Fruit fly (Drosophila melanogaster) whole organism, wandering third instar larva: Measurements from ENCODE around the gene Osbp.
A peak's percentile ranks its signal among the peaks of the same experiment; 100 is the strongest.

Source experiments
- Abd-B ChIP-seq: fragments of >200 bp; optimal IDR thresholded peaks from 2 replicates; lab custom pipeline; 2017; ENCODE audit warnings: missing biosample characterization, missing genetic modification characterization
- CG32264 ChIP-seq: fragments of 200-800 bp; sonication (Bioruptor generic); optimal IDR thresholded peaks from 2 replicates; lab custom pipeline; 2016; ENCODE audit warnings: missing biosample characterization, missing genetic modification characterization
- CG9705 ChIP-seq: fragments of 200-800 bp; sonication (Bioruptor generic); optimal IDR thresholded peaks from 2 replicates; lab custom pipeline; 2018; ENCODE audit warnings: missing biosample characterization, mild to moderate bottlenecking, missing genetic modification characterization
- CrebA ChIP-seq: fragments of 200-800 bp; sonication (Bioruptor generic); optimal IDR thresholded peaks from 2 replicates; lab custom pipeline; 2016; ENCODE audit warnings: missing biosample characterization, mild to moderate bottlenecking, missing genetic modification characterization, borderline replicate concordance
- Dfd ChIP-seq: fragments of >200 bp; optimal IDR thresholded peaks from 2 replicates; lab custom pipeline; 2017; ENCODE audit warnings: missing biosample characterization, missing genetic modification characterization
- Dif ChIP-seq: fragments of 200-275, 200-300 bp; sonication (Bioruptor generic); optimal IDR thresholded peaks from 2 replicates; lab custom pipeline; 2018; ENCODE audit warnings: missing biosample characterization, missing genetic modification characterization; ENCODE audit not compliant: partially characterized antibody
- GATAd ChIP-seq: sonication (Bioruptor generic); optimal IDR thresholded peaks from 2 replicates; lab custom pipeline; 2016; ENCODE audit warnings: missing biosample characterization, missing genetic modification characterization
- HLH106 ChIP-seq: fragments of 200-800 bp; optimal IDR thresholded peaks from 3 replicates; lab custom pipeline; 2019; ENCODE audit warnings: missing biosample characterization, mild to moderate bottlenecking, missing genetic modification characterization, moderate library complexity
- Hnf4 ChIP-seq: fragments of 200-800 bp; sonication (Bioruptor generic); optimal IDR thresholded peaks from 2 replicates; lab custom pipeline; 2016; ENCODE audit warnings: missing biosample characterization, mild to moderate bottlenecking, missing genetic modification characterization
- Hr78 ChIP-seq: fragments of >200 bp; optimal IDR thresholded peaks from 2 replicates; lab custom pipeline; 2017; ENCODE audit warnings: missing biosample characterization, missing genetic modification characterization
- Hr83 ChIP-seq: fragments of 200-300 bp; sonication (Bioruptor generic); optimal IDR thresholded peaks from 2 replicates; lab custom pipeline; 2016; ENCODE audit warnings: missing biosample characterization, mild to moderate bottlenecking, missing genetic modification characterization, moderate library complexity; ENCODE audit not compliant: poor library complexity, severe bottlenecking
- Jra ChIP-seq: sonication (Bioruptor generic); optimal IDR thresholded peaks from 2 replicates; lab custom pipeline; 2016; ENCODE audit warnings: missing biosample characterization, missing genetic modification characterization
- Mio ChIP-seq: sonication (Bioruptor generic); optimal IDR thresholded peaks from 2 replicates; lab custom pipeline; 2016; ENCODE audit warnings: missing biosample characterization, missing genetic modification characterization
- N ChIP-seq: fragments of >200 bp; optimal IDR thresholded peaks from 2 replicates; lab custom pipeline; 2018; ENCODE audit warnings: missing biosample characterization, missing external identifiers, missing genetic modification characterization
- OdsH ChIP-seq: fragments of 200-800 bp; sonication (Bioruptor generic); optimal IDR thresholded peaks from 2 replicates; lab custom pipeline; 2016; ENCODE audit warnings: missing biosample characterization, mild to moderate bottlenecking, missing genetic modification characterization
- Rel ChIP-seq, 2 experiments: fragments of 200-800 bp; sonication (Bioruptor generic) in 1 of 2; optimal IDR thresholded peaks; 2 replicates in 1 of 2; 3 replicates in 1 of 2; lab custom pipeline; 2016 to 2019; ENCODE audit warnings: mild to moderate bottlenecking in 2 of 2, missing biosample characterization in 2 of 2, missing genetic modification characterization in 2 of 2, moderate library complexity in 1 of 2
- Sp1 ChIP-seq: fragments of 200-800 bp; sonication (Bioruptor generic); optimal IDR thresholded peaks from 3 replicates; lab custom pipeline; 2019; ENCODE audit warnings: missing biosample characterization, mild to moderate bottlenecking, missing genetic modification characterization, moderate library complexity
- Vsx2 ChIP-seq: fragments of 200-300, 225-300 bp; sonication (Bioruptor generic); optimal IDR thresholded peaks from 2 replicates; lab custom pipeline; 2018; ENCODE audit warnings: missing biosample characterization, missing genetic modification characterization; ENCODE audit not compliant: partially characterized antibody
- br ChIP-seq: fragments of 200-800 bp; sonication (Bioruptor generic); optimal IDR thresholded peaks from 2 replicates; lab custom pipeline; 2016; ENCODE audit warnings: missing biosample characterization, missing genetic modification characterization
- brk ChIP-seq: fragments of 200-800 bp; sonication (Bioruptor generic); optimal IDR thresholded peaks from 2 replicates; lab custom pipeline; 2016; ENCODE audit warnings: missing biosample characterization, mild to moderate bottlenecking, missing genetic modification characterization
- dl ChIP-seq, 2 experiments: fragments of 175-275, 200-275 bp in 1 of 2; fragments of 200-275 bp in 1 of 2; sonication (Bioruptor generic); optimal IDR thresholded peaks; lab custom pipeline; 2018; ENCODE audit warnings: mild to moderate bottlenecking in 2 of 2, missing biosample characterization in 2 of 2, missing genetic modification characterization in 2 of 2, moderate library complexity in 2 of 2; ENCODE audit not compliant: partially characterized antibody in 2 of 2, insufficient read depth in 1 of 2
- dmrt93B ChIP-seq: fragments of 200-800 bp; sonication (Bioruptor generic); optimal IDR thresholded peaks from 2 replicates; lab custom pipeline; 2018; ENCODE audit warnings: missing biosample characterization, mild to moderate bottlenecking, missing genetic modification characterization
- ey ChIP-seq: fragments of 200-800 bp; sonication (Bioruptor generic); optimal IDR thresholded peaks from 2 replicates; lab custom pipeline; 2016; ENCODE audit warnings: missing biosample characterization, missing genetic modification characterization
- foxo ChIP-seq, 2 experiments: fragments of 200-800 bp; sonication (Bioruptor generic); optimal IDR thresholded peaks; 2 replicates in 1 of 2; 3 replicates in 1 of 2; lab custom pipeline; 2016 to 2017; ENCODE audit warnings: missing biosample characterization in 2 of 2, missing genetic modification characterization in 2 of 2
- fru ChIP-seq: fragments of 200-800 bp; sonication (Bioruptor generic); optimal IDR thresholded peaks from 3 replicates; lab custom pipeline; 2016; ENCODE audit warnings: missing biosample characterization, mild to moderate bottlenecking, missing genetic modification characterization
- h ChIP-seq: fragments of 200-800 bp; sonication (Bioruptor generic); optimal IDR thresholded peaks from 3 replicates; lab custom pipeline; 2016; ENCODE audit warnings: missing biosample characterization, mild to moderate bottlenecking, missing genetic modification characterization
- jim ChIP-seq: fragments of 175-275, 200-325 bp; sonication (Bioruptor generic); optimal IDR thresholded peaks from 2 replicates; lab custom pipeline; 2016; ENCODE audit warnings: missing biosample characterization, mild to moderate bottlenecking, missing genetic modification characterization
- pan ChIP-seq: fragments of >200 bp; optimal IDR thresholded peaks from 2 replicates; lab custom pipeline; 2017
- psq ChIP-seq: fragments of 200-800 bp; sonication (Bioruptor generic); optimal IDR thresholded peaks from 3 replicates; lab custom pipeline; 2017; ENCODE audit warnings: missing biosample characterization, mild to moderate bottlenecking, missing genetic modification characterization, moderate library complexity
- rgr ChIP-seq: fragments of 200-800 bp; sonication (Bioruptor generic); optimal IDR thresholded peaks from 3 replicates; lab custom pipeline; 2016; ENCODE audit warnings: missing biosample characterization, mild to moderate bottlenecking, missing genetic modification characterization
- sage ChIP-seq: fragments of 200-800 bp; sonication (Bioruptor generic); optimal IDR thresholded peaks from 2 replicates; lab custom pipeline; 2016; ENCODE audit warnings: missing biosample characterization, mild to moderate bottlenecking, missing genetic modification characterization
- sv ChIP-seq: fragments of 200-800 bp; sonication (Bioruptor generic); optimal IDR thresholded peaks from 3 replicates; lab custom pipeline; 2016; ENCODE audit warnings: missing biosample characterization, missing genetic modification characterization
- tai ChIP-seq: sonication (Bioruptor generic); optimal IDR thresholded peaks from 2 replicates; lab custom pipeline; 2016; ENCODE audit warnings: missing biosample characterization, missing genetic modification characterization
- woc ChIP-seq: sonication (Bioruptor generic); optimal IDR thresholded peaks from 2 replicates; lab custom pipeline; 2016; ENCODE audit warnings: missing biosample characterization, mild to moderate bottlenecking, missing genetic modification characterization

Osbp gene

dm6 chr3R:24890919-24891318 is 47.1 kb downstream of the Osbp start:
- TF ChIP-seq GATAd (GFP tag; lab: Kevin White, UChicago) (no peak), dmrt93B (GFP tag; lab: Kevin White, UChicago) (no peak), CG32264 (GFP tag; lab: Kevin White, UChicago) (no peak), Rel (GFP tag; optimal IDR thresholded peaks at IDR 0.05; lab: Kevin White, UChicago) (no peak), Rel (tag; optimal IDR thresholded peaks at IDR 0.05; lab: Kevin White, UChicago) (no peak), rgr (no peak), Hnf4 (GFP tag; lab: Kevin White, UChicago) (no peak), sv (GFP tag; lab: Kevin White, UChicago) (no peak), woc (no peak), Hr83 (GFP tag; lab: Kevin White, UChicago) (no peak), Dif (GFP tag; lab: Kevin White, UChicago) (no peak), brk (GFP tag; lab: Kevin White, UChicago) (no peak), Mio (no peak), psq (GFP tag; lab: Kevin White, UChicago) (no peak), Hr78 (GFP tag; lab: Kevin White, UChicago) (no peak), sage (GFP tag; lab: Kevin White, UChicago) (no peak), HLH106 (tag; lab: Kevin White, UChicago) (no peak), jim (GFP tag; lab: Kevin White, UChicago) (no peak), Vsx2 (GFP tag; lab: Kevin White, UChicago) (no peak), Abd-B (GFP tag; lab: Kevin White, UChicago) (no peak)

- TF ChIP-seq dmrt93B (GFP tag; lab: Kevin White, UChicago) (no peak), Dif (GFP tag; lab: Kevin White, UChicago) (no peak), Sp1 (GFP tag; lab: Kevin White, UChicago) (no peak), fru (no peak), br (GFP tag; lab: Kevin White, UChicago) (no peak), Hr78 (GFP tag; lab: Kevin White, UChicago) (no peak), Abd-B (GFP tag; lab: Kevin White, UChicago) (no peak), CG9705 (GFP tag; lab: Kevin White, UChicago) (no peak)
Observed at dm6 chr3R:24890217-24890616, 47.8 kb downstream of the Osbp start.

dm6 chr3R:24889303-24889892 is 48.6 kb downstream of the Osbp start:
- TF ChIP-seq br (GFP tag; lab: Kevin White, UChicago): peak; percentile 10
- TF ChIP-seq Dfd: no peak
- TF ChIP-seq pan: no peak
- TF ChIP-seq h (GFP tag; lab: Kevin White, UChicago): peak; percentile 54
- TF ChIP-seq Vsx2 (GFP tag; lab: Kevin White, UChicago): peak; percentile 10
- no peak for TF ChIP-seq tai (GFP tag; lab: Kevin White, UChicago)
- TF ChIP-seq Rel (GFP tag; optimal IDR thresholded peaks at IDR 0.05; lab: Kevin White, UChicago): no peak
- TF ChIP-seq Rel (tag; optimal IDR thresholded peaks at IDR 0.05; lab: Kevin White, UChicago): peak; percentile 76
- TF ChIP-seq CrebA (GFP tag; lab: Kevin White, UChicago): no peak

dm6 chr3R:24888418-24888817 is 49.6 kb downstream of the Osbp start:
- TF ChIP-seq brk (GFP tag; lab: Kevin White, UChicago) (no peak), Mio (no peak), tai (GFP tag; lab: Kevin White, UChicago) (no peak), N (no peak), sv (GFP tag; lab: Kevin White, UChicago) (no peak)
- TF ChIP-seq, all 38 proteins: peak for 0

dm6 chr3R:24886470-24886869 is 51.6 kb downstream of the Osbp start:
- TF ChIP-seq Mio: no peak
- TF ChIP-seq jim (GFP tag; lab: Kevin White, UChicago): no peak
- no peak for TF ChIP-seq Vsx2 (GFP tag; lab: Kevin White, UChicago)
- TF ChIP-seq h (GFP tag; lab: Kevin White, UChicago): no peak
- TF ChIP-seq woc: no peak
- TF ChIP-seq dmrt93B (GFP tag; lab: Kevin White, UChicago): no peak
- no peak for TF ChIP-seq Jra (GFP tag; lab: Kevin White, UChicago)
- TF ChIP-seq OdsH (GFP tag; lab: Kevin White, UChicago): no peak
- no peak for TF ChIP-seq ey (GFP tag; lab: Kevin White, UChicago)
- no peak for TF ChIP-seq Hr83 (GFP tag; lab: Kevin White, UChicago)
- TF ChIP-seq foxo (GFP tag; optimal IDR thresholded peaks at IDR 0.05; lab: Kevin White, UChicago): no peak
- TF ChIP-seq Abd-B (GFP tag; lab: Kevin White, UChicago): no peak
- no peak for TF ChIP-seq dl (GFP tag; optimal IDR thresholded peaks at IDR 0.05; lab: Kevin White, UChicago; ENCODE audit: insufficient read depth in 1 of 2, partially characterized antibody in 2 of 2)
- TF ChIP-seq, all 38 proteins: peak for 0
